Worm (Caenorhabditis elegans) whole organism, early embryonic: ENCODE results near the gene H23N18.6.

Experiments used
- F13C5.2 ChIP-seq: sonication (generic microtip); optimal IDR thresholded peaks from 2 replicates; lab custom pipeline; 2017; ENCODE audit warnings: mild to moderate bottlenecking, missing genetic modification characterization, inconsistent platforms, missing compliant biosample characterization
- ama-1 ChIP-seq: fragments of 150-350 bp; optimal IDR thresholded peaks from 2 replicates; lab custom pipeline; 2014
- ceh-36 ChIP-seq: sonication (generic microtip); optimal IDR thresholded peaks from 2 replicates; lab custom pipeline; 2016; ENCODE audit warnings: missing genetic modification characterization, inconsistent platforms, missing compliant biosample characterization
- tbx-11 ChIP-seq: fragments of 200-800 bp; sonication (Bioruptor generic); IDR thresholded peaks from 2 replicates; pipeline ENCODE4 v1.3.6; 2022; ENCODE audit warnings: missing genetic modification characterization, missing compliant biosample characterization

- TF ChIP-seq ama-1 (no peak), ceh-36 (tag; lab: Kevin White, UChicago) (no peak), F13C5.2 (tag; lab: Kevin White, UChicago) (no peak), tbx-11 (GFP tag; lab: Robert Waterston, UW) (no peak)
Measured at ce11 chrV:4920690-4921152, 5.8 kb upstream of the H23N18.6 start, which contains the start of the genes C02E7.8 and srh-23.
